Worm (Caenorhabditis elegans) whole organism, L2 larva: ENCODE data around the gene F22E5.22.
"Not testable (repeated sequence)": the region's sequence is repeated elsewhere in the genome, so short reads cannot be mapped to it uniquely, and the experiment has no call there.

Source experiments
- F13H6.1 ChIP-seq: sonication (generic microtip); optimal IDR thresholded peaks from 2 replicates; lab custom pipeline; 2016; ENCODE audit warnings: missing genetic modification characterization, missing compliant biosample characterization
- ZK546.5 ChIP-seq: sonication (generic microtip); optimal IDR thresholded peaks from 2 replicates; lab custom pipeline; 2017; ENCODE audit warnings: missing biosample characterization, missing genetic modification characterization
- aly-2 ChIP-seq: fragments of 150-350 bp; optimal IDR thresholded peaks from 2 replicates; lab custom pipeline; 2014; ENCODE audit warnings: missing biosample characterization, missing genetic modification characterization
- ama-1 ChIP-seq: fragments of 150-350 bp; optimal IDR thresholded peaks from 2 replicates; lab custom pipeline; 2018; ENCODE audit warnings: inconsistent platforms
- elt-1 ChIP-seq: fragments of 150-350 bp; optimal IDR thresholded peaks from 2 replicates; lab custom pipeline; 2014; ENCODE audit warnings: missing biosample characterization, missing genetic modification characterization
- lsy-2 ChIP-seq, 2 experiments: fragments of 150-350 bp in 1 of 2; sonication (generic microtip) in 1 of 2; optimal IDR thresholded peaks; 2 replicates each; lab custom pipeline; 2014 to 2017; ENCODE audit warnings: missing biosample characterization in 2 of 2, missing genetic modification characterization in 2 of 2
- mab-5 ChIP-seq: fragments of 150-350 bp; optimal IDR thresholded peaks from 2 replicates; lab custom pipeline; 2014; ENCODE audit warnings: missing biosample characterization, missing genetic modification characterization
- nhr-77 ChIP-seq: fragments of 150-350 bp; optimal IDR thresholded peaks from 2 replicates; lab custom pipeline; 2014; ENCODE audit warnings: missing biosample characterization, missing genetic modification characterization
- peb-1 ChIP-seq: fragments of 150-350 bp; optimal IDR thresholded peaks from 2 replicates; lab custom pipeline; 2014; ENCODE audit warnings: missing biosample characterization, missing genetic modification characterization
- snpc-4 ChIP-seq: fragments of 150-350 bp; optimal IDR thresholded peaks from 2 replicates; lab custom pipeline; 2014; ENCODE audit warnings: missing biosample characterization, missing genetic modification characterization
- unc-62 ChIP-seq: fragments of 150-350 bp; optimal IDR thresholded peaks from 2 replicates; lab custom pipeline; 2014; ENCODE audit warnings: missing biosample characterization, missing genetic modification reagents, missing genetic modification characterization
- ztf-11 ChIP-seq: sonication (generic microtip); optimal IDR thresholded peaks from 2 replicates; lab custom pipeline; 2017; ENCODE audit warnings: missing biosample characterization, missing genetic modification characterization

DNA sequence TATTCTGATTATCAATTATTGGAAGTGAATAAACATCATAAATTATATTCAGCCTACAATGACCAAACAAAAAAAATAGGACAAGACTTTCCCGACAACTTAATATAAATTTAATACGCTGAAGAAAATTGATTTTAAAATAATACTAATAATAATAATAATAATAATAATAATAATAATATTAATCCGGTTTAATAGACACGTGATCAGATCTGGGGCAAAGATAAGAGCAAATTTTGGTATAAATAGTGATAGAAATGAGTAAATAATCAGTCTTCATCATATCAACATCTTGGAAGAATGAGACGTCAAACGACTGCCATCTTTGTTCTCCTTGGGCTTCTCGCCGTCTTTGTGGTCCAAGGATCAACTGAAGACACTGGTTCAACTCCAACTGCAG is 46.6 kb upstream of the F22E5.22 start, which contains the start of gene msrp-6:
- not testable (repeated sequence) for TF ChIP-seq ztf-11 (tag; lab: Kevin White, UChicago); ZK546.5 (tag; lab: Kevin White, UChicago); snpc-4 (tag; lab: Kevin White, UChicago); ama-1; peb-1 (tag; lab: Kevin White, UChicago); lsy-2 (tag; optimal IDR thresholded peaks at IDR 0.05; lab: Kevin White, UChicago); elt-1; aly-2; mab-5 (tag; lab: Kevin White, UChicago); F13H6.1; nhr-77 (tag; lab: Kevin White, UChicago); unc-62 (GFP tag; lab: Kevin White, UChicago)
